Fruit fly (Drosophila melanogaster) whole organism, pupa: Measurements from ENCODE around the gene Ada2b.

Experiments used
- CG4496 ChIP-seq: fragments of 200-800 bp; sonication (Bioruptor generic); IDR thresholded peaks from 3 replicates; pipeline ENCODE4 v1.3.6; 2022; ENCODE audit warnings: missing biosample characterization, missing genetic modification characterization
- D1 ChIP-seq: fragments of 200-800 bp; sonication (Bioruptor generic); optimal IDR thresholded peaks from 2 replicates; lab custom pipeline; 2018; ENCODE audit warnings: missing biosample characterization, mild to moderate bottlenecking, missing genetic modification characterization, moderate library complexity
- EcR ChIP-seq: fragments of 200-800 bp; sonication (Bioruptor generic); optimal IDR thresholded peaks from 3 replicates; lab custom pipeline; 2019; ENCODE audit warnings: missing biosample characterization, missing genetic modification characterization, mild to moderate bottlenecking, moderate library complexity, missing genetic modification reagents

- no peak for TF ChIP-seq D1 (tag; lab: Kevin White, UChicago)
- TF ChIP-seq EcR (GFP tag; lab: Kevin White, UChicago), result no peak
- TF ChIP-seq CG4496 (GFP tag; lab: Robert Waterston, UW), result no peak
These were observed 13.0 kb downstream of the Ada2b start for dm6 chr3R:8227344-8227743.
